Fruit fly (Drosophila melanogaster) whole organism, wandering third instar larva: ENCODE results near the gene CG3062.

Experiments
- Abd-B ChIP-seq: fragments of >200 bp; optimal IDR thresholded peaks from 2 replicates; lab custom pipeline; 2017; ENCODE audit warnings: missing biosample characterization, missing genetic modification characterization
- CG9705 ChIP-seq: fragments of 200-800 bp; sonication (Bioruptor generic); optimal IDR thresholded peaks from 2 replicates; lab custom pipeline; 2018; ENCODE audit warnings: missing biosample characterization, mild to moderate bottlenecking, missing genetic modification characterization
- Dfd ChIP-seq: fragments of >200 bp; optimal IDR thresholded peaks from 2 replicates; lab custom pipeline; 2017; ENCODE audit warnings: missing biosample characterization, missing genetic modification characterization
- Dif ChIP-seq: fragments of 200-275, 200-300 bp; sonication (Bioruptor generic); optimal IDR thresholded peaks from 2 replicates; lab custom pipeline; 2018; ENCODE audit warnings: missing biosample characterization, missing genetic modification characterization; ENCODE audit not compliant: partially characterized antibody
- GATAd ChIP-seq: sonication (Bioruptor generic); optimal IDR thresholded peaks from 2 replicates; lab custom pipeline; 2016; ENCODE audit warnings: missing biosample characterization, missing genetic modification characterization
- HLH106 ChIP-seq: fragments of 200-800 bp; optimal IDR thresholded peaks from 3 replicates; lab custom pipeline; 2019; ENCODE audit warnings: missing biosample characterization, mild to moderate bottlenecking, missing genetic modification characterization, moderate library complexity
- Hnf4 ChIP-seq: fragments of 200-800 bp; sonication (Bioruptor generic); optimal IDR thresholded peaks from 2 replicates; lab custom pipeline; 2016; ENCODE audit warnings: missing biosample characterization, mild to moderate bottlenecking, missing genetic modification characterization
- Hr83 ChIP-seq: fragments of 200-300 bp; sonication (Bioruptor generic); optimal IDR thresholded peaks from 2 replicates; lab custom pipeline; 2016; ENCODE audit warnings: missing biosample characterization, mild to moderate bottlenecking, missing genetic modification characterization, moderate library complexity; ENCODE audit not compliant: poor library complexity, severe bottlenecking
- Jra ChIP-seq: sonication (Bioruptor generic); optimal IDR thresholded peaks from 2 replicates; lab custom pipeline; 2016; ENCODE audit warnings: missing biosample characterization, missing genetic modification characterization
- Mio ChIP-seq: sonication (Bioruptor generic); optimal IDR thresholded peaks from 2 replicates; lab custom pipeline; 2016; ENCODE audit warnings: missing biosample characterization, missing genetic modification characterization
- Myc ChIP-seq: fragments of >200 bp; optimal IDR thresholded peaks from 2 replicates; lab custom pipeline; 2017
- N ChIP-seq: fragments of >200 bp; optimal IDR thresholded peaks from 2 replicates; lab custom pipeline; 2018; ENCODE audit warnings: missing biosample characterization, missing external identifiers, missing genetic modification characterization
- OdsH ChIP-seq: fragments of 200-800 bp; sonication (Bioruptor generic); optimal IDR thresholded peaks from 2 replicates; lab custom pipeline; 2016; ENCODE audit warnings: missing biosample characterization, mild to moderate bottlenecking, missing genetic modification characterization
- Rel ChIP-seq, 2 experiments: fragments of 200-800 bp; sonication (Bioruptor generic) in 1 of 2; optimal IDR thresholded peaks; 2 replicates in 1 of 2; 3 replicates in 1 of 2; lab custom pipeline; 2016 to 2019; ENCODE audit warnings: mild to moderate bottlenecking in 2 of 2, missing biosample characterization in 2 of 2, missing genetic modification characterization in 2 of 2, moderate library complexity in 1 of 2
- Sp1 ChIP-seq: fragments of 200-800 bp; sonication (Bioruptor generic); optimal IDR thresholded peaks from 3 replicates; lab custom pipeline; 2019; ENCODE audit warnings: missing biosample characterization, mild to moderate bottlenecking, missing genetic modification characterization, moderate library complexity
- Vsx2 ChIP-seq: fragments of 200-300, 225-300 bp; sonication (Bioruptor generic); optimal IDR thresholded peaks from 2 replicates; lab custom pipeline; 2018; ENCODE audit warnings: missing biosample characterization, missing genetic modification characterization; ENCODE audit not compliant: partially characterized antibody
- br ChIP-seq: fragments of 200-800 bp; sonication (Bioruptor generic); optimal IDR thresholded peaks from 2 replicates; lab custom pipeline; 2016; ENCODE audit warnings: missing biosample characterization, missing genetic modification characterization
- brk ChIP-seq: fragments of 200-800 bp; sonication (Bioruptor generic); optimal IDR thresholded peaks from 2 replicates; lab custom pipeline; 2016; ENCODE audit warnings: missing biosample characterization, mild to moderate bottlenecking, missing genetic modification characterization
- dl ChIP-seq, 2 experiments: fragments of 175-275, 200-275 bp in 1 of 2; fragments of 200-275 bp in 1 of 2; sonication (Bioruptor generic); optimal IDR thresholded peaks; lab custom pipeline; 2018; ENCODE audit warnings: mild to moderate bottlenecking in 2 of 2, missing biosample characterization in 2 of 2, missing genetic modification characterization in 2 of 2, moderate library complexity in 2 of 2; ENCODE audit not compliant: partially characterized antibody in 2 of 2, insufficient read depth in 1 of 2
- dmrt93B ChIP-seq: fragments of 200-800 bp; sonication (Bioruptor generic); optimal IDR thresholded peaks from 2 replicates; lab custom pipeline; 2018; ENCODE audit warnings: missing biosample characterization, mild to moderate bottlenecking, missing genetic modification characterization
- dsf ChIP-seq: sonication (Bioruptor generic); optimal IDR thresholded peaks from 2 replicates; lab custom pipeline; 2016; ENCODE audit warnings: missing biosample characterization, missing genetic modification characterization, borderline replicate concordance
- ey ChIP-seq: fragments of 200-800 bp; sonication (Bioruptor generic); optimal IDR thresholded peaks from 2 replicates; lab custom pipeline; 2016; ENCODE audit warnings: missing biosample characterization, missing genetic modification characterization
- foxo ChIP-seq, 2 experiments: fragments of 200-800 bp; sonication (Bioruptor generic); optimal IDR thresholded peaks; 2 replicates in 1 of 2; 3 replicates in 1 of 2; lab custom pipeline; 2016 to 2017; ENCODE audit warnings: missing biosample characterization in 2 of 2, missing genetic modification characterization in 2 of 2
- fru ChIP-seq: fragments of 200-800 bp; sonication (Bioruptor generic); optimal IDR thresholded peaks from 3 replicates; lab custom pipeline; 2016; ENCODE audit warnings: missing biosample characterization, mild to moderate bottlenecking, missing genetic modification characterization
- h ChIP-seq: fragments of 200-800 bp; sonication (Bioruptor generic); optimal IDR thresholded peaks from 3 replicates; lab custom pipeline; 2016; ENCODE audit warnings: missing biosample characterization, mild to moderate bottlenecking, missing genetic modification characterization
- jim ChIP-seq: fragments of 175-275, 200-325 bp; sonication (Bioruptor generic); optimal IDR thresholded peaks from 2 replicates; lab custom pipeline; 2016; ENCODE audit warnings: missing biosample characterization, mild to moderate bottlenecking, missing genetic modification characterization
- lola ChIP-seq: fragments of >200 bp; optimal IDR thresholded peaks from 2 replicates; lab custom pipeline; 2017; ENCODE audit warnings: missing biosample characterization, missing genetic modification characterization
- pan ChIP-seq: fragments of >200 bp; optimal IDR thresholded peaks from 2 replicates; lab custom pipeline; 2017
- psq ChIP-seq: fragments of 200-800 bp; sonication (Bioruptor generic); optimal IDR thresholded peaks from 3 replicates; lab custom pipeline; 2017; ENCODE audit warnings: missing biosample characterization, mild to moderate bottlenecking, missing genetic modification characterization, moderate library complexity
- rgr ChIP-seq: fragments of 200-800 bp; sonication (Bioruptor generic); optimal IDR thresholded peaks from 3 replicates; lab custom pipeline; 2016; ENCODE audit warnings: missing biosample characterization, mild to moderate bottlenecking, missing genetic modification characterization
- sage ChIP-seq: fragments of 200-800 bp; sonication (Bioruptor generic); optimal IDR thresholded peaks from 2 replicates; lab custom pipeline; 2016; ENCODE audit warnings: missing biosample characterization, mild to moderate bottlenecking, missing genetic modification characterization
- sv ChIP-seq: fragments of 200-800 bp; sonication (Bioruptor generic); optimal IDR thresholded peaks from 3 replicates; lab custom pipeline; 2016; ENCODE audit warnings: missing biosample characterization, missing genetic modification characterization
- tai ChIP-seq: sonication (Bioruptor generic); optimal IDR thresholded peaks from 2 replicates; lab custom pipeline; 2016; ENCODE audit warnings: missing biosample characterization, missing genetic modification characterization
- usp ChIP-seq: fragments of >200 bp; optimal IDR thresholded peaks from 2 replicates; lab custom pipeline; 2017; ENCODE audit warnings: missing biosample characterization, missing genetic modification characterization
- woc ChIP-seq: sonication (Bioruptor generic); optimal IDR thresholded peaks from 2 replicates; lab custom pipeline; 2016; ENCODE audit warnings: missing biosample characterization, mild to moderate bottlenecking, missing genetic modification characterization

CG3062 gene

dm6 chrX:4644768-4645167 is at the start of gene CG3062:
Gene CG3062, minus strand, starts transcription at chrX:4644868.
- TF ChIP-seq jim (GFP tag; lab: Kevin White, UChicago), result no peak
- TF ChIP-seq Hnf4 (GFP tag; lab: Kevin White, UChicago), result no peak
- no peak for TF ChIP-seq dmrt93B
- TF ChIP-seq sv (GFP tag; lab: Kevin White, UChicago), result no peak
- TF ChIP-seq psq (GFP tag; lab: Kevin White, UChicago), result no peak
- TF ChIP-seq sage, result no peak
- no peak for TF ChIP-seq pan (lab: Kevin White, UChicago)
- TF ChIP-seq GATAd (GFP tag; lab: Kevin White, UChicago), result no peak
- no peak for TF ChIP-seq OdsH (GFP tag; lab: Kevin White, UChicago)
- TF ChIP-seq tai, result no peak

- TF ChIP-seq Hnf4 (GFP tag; lab: Kevin White, UChicago) (no peak), Jra (GFP tag; lab: Kevin White, UChicago) (no peak), woc (no peak), Abd-B (GFP tag; lab: Kevin White, UChicago) (no peak), sv (GFP tag; lab: Kevin White, UChicago) (no peak), Vsx2 (GFP tag; lab: Kevin White, UChicago) (no peak), Mio (GFP tag; lab: Kevin White, UChicago) (no peak), Dfd (GFP tag; lab: Kevin White, UChicago) (no peak), CG9705 (no peak), pan (lab: Kevin White, UChicago) (no peak), usp (GFP tag; lab: Kevin White, UChicago) (no peak), sage (no peak), ey (GFP tag; lab: Kevin White, UChicago) (no peak), tai (no peak), brk (GFP tag; lab: Kevin White, UChicago) (no peak), HLH106 (tag; lab: Kevin White, UChicago) (no peak), OdsH (GFP tag; lab: Kevin White, UChicago) (no peak), dsf (no peak)
Observed at dm6 chrX:4694104-4694503, 49.4 kb upstream of the CG3062 start.

DNA sequence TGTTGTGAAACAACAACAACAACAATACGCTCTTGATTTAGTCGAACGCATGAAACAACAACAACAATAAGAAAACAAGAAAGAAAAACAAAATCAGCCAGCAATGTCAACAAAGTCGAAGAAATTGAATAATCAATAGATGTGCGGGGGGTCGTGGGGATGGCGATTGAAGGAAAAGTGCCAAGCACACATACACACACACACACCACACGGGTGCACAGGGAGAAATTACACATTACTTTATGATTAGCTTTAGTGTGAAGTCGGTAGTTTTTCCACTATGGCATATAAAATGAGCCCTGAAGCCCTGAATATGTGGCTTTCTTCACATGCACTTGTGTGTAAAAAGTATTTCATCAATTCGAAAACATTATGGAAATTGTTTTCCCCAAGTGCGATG is 48.3 kb upstream of the CG3062 start:
- TF ChIP-seq Dif (GFP tag; lab: Kevin White, UChicago) (no peak), Dfd (GFP tag; lab: Kevin White, UChicago) (no peak), dmrt93B (no peak), Jra (GFP tag; lab: Kevin White, UChicago) (no peak), OdsH (GFP tag; lab: Kevin White, UChicago) (no peak), Mio (GFP tag; lab: Kevin White, UChicago) (no peak), h (GFP tag; lab: Kevin White, UChicago) (no peak), dl (GFP tag; optimal IDR thresholded peaks at IDR 0.05; lab: Kevin White, UChicago; ENCODE audit: insufficient read depth in 1 of 2, partially characterized antibody in 2 of 2) (no peak), GATAd (GFP tag; lab: Kevin White, UChicago) (no peak), Rel (GFP tag; optimal IDR thresholded peaks at IDR 0.05; lab: Kevin White, UChicago) (no peak), Rel (tag; optimal IDR thresholded peaks at IDR 0.05; lab: Kevin White, UChicago) (no peak), rgr (GFP tag; lab: Kevin White, UChicago) (no peak), Myc (lab: Kevin White, UChicago) (no peak), tai (no peak)

DNA sequence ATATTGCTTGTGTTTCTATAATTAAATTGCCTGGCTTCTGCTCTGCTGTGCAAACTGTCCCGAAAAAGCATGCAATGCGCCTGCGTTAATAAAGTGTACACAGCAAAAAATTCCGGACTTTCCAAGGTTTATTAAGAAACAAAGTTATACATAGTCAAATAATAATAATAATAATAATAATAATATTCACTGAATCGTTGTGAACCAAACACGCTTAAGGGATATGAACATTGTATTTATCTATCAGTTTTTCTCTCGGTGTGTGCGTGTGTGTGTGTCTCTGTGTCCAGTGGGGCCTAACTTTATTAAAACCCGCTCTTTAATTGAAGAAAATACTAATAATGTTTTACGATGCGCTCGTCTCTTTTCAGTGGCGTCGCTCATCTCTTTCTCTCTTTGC is 46.6 kb upstream of the CG3062 start:
- TF ChIP-seq tai (no peak), lola (GFP tag; lab: Kevin White, UChicago) (no peak), fru (GFP tag; lab: Kevin White, UChicago) (no peak), Dif (GFP tag; lab: Kevin White, UChicago) (no peak), psq (GFP tag; lab: Kevin White, UChicago) (no peak), Mio (GFP tag; lab: Kevin White, UChicago) (no peak), jim (GFP tag; lab: Kevin White, UChicago) (no peak), rgr (GFP tag; lab: Kevin White, UChicago) (peak; percentile 10), foxo (GFP tag; optimal IDR thresholded peaks at IDR 0.05; lab: Kevin White, UChicago) (peak in 1 of 2 experiments; percentile 19), N (GFP tag; lab: Kevin White, UChicago) (no peak), dl (GFP tag; optimal IDR thresholded peaks at IDR 0.05; lab: Kevin White, UChicago; ENCODE audit: insufficient read depth in 1 of 2, partially characterized antibody in 2 of 2) (no peak), br (GFP tag; lab: Kevin White, UChicago) (no peak), HLH106 (tag; lab: Kevin White, UChicago) (peak; percentile 30), pan (lab: Kevin White, UChicago) (no peak), Vsx2 (GFP tag; lab: Kevin White, UChicago) (no peak), sv (GFP tag; lab: Kevin White, UChicago) (no peak), Sp1 (GFP tag; lab: Kevin White, UChicago) (peak; percentile 1), Hr83 (no peak), CG9705 (no peak), Rel (GFP tag; optimal IDR thresholded peaks at IDR 0.05; lab: Kevin White, UChicago) (no peak), Rel (tag; optimal IDR thresholded peaks at IDR 0.05; lab: Kevin White, UChicago) (no peak), woc (no peak)
- TF ChIP-seq, all 38 proteins: peak for 4
